Fruit fly (Drosophila melanogaster): Measurements from ENCODE around the gene CG7720.
A peak's percentile ranks its signal among the peaks of the same experiment; 100 is the strongest.

CG7720 gene

DNA sequence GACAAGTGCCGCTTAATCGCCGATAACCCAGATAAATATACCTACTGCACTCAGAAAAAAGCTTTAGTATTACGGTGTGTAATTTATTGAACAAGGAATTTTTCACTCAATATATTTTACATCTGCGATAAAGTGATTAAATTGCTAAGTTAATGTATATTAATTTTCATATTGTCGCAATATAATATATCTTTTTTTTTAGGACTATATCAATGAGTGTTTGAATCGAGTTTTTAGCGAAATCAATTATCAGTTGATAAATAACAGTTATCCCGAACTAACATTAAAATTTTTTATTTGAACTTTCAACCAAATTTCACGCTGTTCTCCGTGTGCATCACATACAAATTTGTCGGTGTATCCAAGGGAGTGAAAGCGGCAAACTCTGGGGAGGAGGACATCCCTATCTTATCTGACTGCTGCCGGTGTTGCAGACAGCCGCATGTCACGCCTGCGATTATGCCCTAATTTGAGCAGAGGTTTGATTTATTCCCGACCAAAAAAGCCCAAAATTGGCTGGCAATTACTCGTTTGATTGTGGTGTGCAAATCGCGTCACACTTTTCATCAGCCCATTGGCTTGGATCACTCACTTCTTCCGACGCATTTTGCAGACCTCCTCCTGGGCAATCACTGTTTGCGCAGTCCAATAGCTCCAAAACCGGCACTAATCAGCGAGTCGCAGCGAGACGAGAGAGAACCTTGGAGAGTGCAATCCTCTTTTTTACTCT, 56.1 kb downstream of the CG7720 start:
- TF ChIP-seq Trl (optimal IDR thresholded peaks at IDR 0.05) (peak in 1 of 2 experiments; percentile 36), Trl (GFP tag; optimal IDR thresholded peaks at IDR 0.05) (no peak), CG13287 (GFP tag; IDR thresholded peaks at IDR 0.05; ENCODE audit: partially characterized antibody) (no peak), CG16815 (GFP tag; optimal IDR thresholded peaks at IDR 0.05) (no peak), gem (tag; optimal IDR thresholded peaks at IDR 0.05) (no peak), CG17186 (GFP tag; optimal IDR thresholded peaks at IDR 0.05) (no peak), trem (tag; optimal IDR thresholded peaks at IDR 0.05) (no peak), Atf-2 (GFP tag; optimal IDR thresholded peaks at IDR 0.05) (no peak), CG10979 (tag; optimal IDR thresholded peaks at IDR 0.05) (peak; percentile 1), phol (tag; optimal IDR thresholded peaks at IDR 0.05) (peak; percentile 20), Lpt (GFP tag; optimal IDR thresholded peaks at IDR 0.05) (no peak), shn (GFP tag; optimal IDR thresholded peaks at IDR 0.05) (no peak), eyg (GFP tag; optimal IDR thresholded peaks at IDR 0.05) (no peak), CG6654 (GFP tag; optimal IDR thresholded peaks at IDR 0.05) (peak; percentile 85), sima (GFP tag; optimal IDR thresholded peaks at IDR 0.05) (no peak), pum (GFP tag; optimal IDR thresholded peaks at IDR 0.05) (no peak), CG3163 (GFP tag; optimal IDR thresholded peaks at IDR 0.05) (no peak), Med (GFP tag) (peak; percentile 25), zfh1 (GFP tag; IDR thresholded peaks at IDR 0.05) (0 out of 3 replicates have a peak, but pooled peaks have one; percentile 26), hb (GFP tag; IDR thresholded peaks at IDR 0.05; ENCODE audit: partially characterized antibody) (0 out of 3 replicates have a peak, but pooled peaks have one; percentile 52), CG3995 (GFP tag; optimal IDR thresholded peaks at IDR 0.05) (peak; percentile 36), Sox102F (GFP tag; optimal IDR thresholded peaks at IDR 0.05) (peak; percentile 14), lab (GFP tag; optimal IDR thresholded peaks at IDR 0.05) (no peak), CG11504 (tag; optimal IDR thresholded peaks at IDR 0.05) (peak; percentile 29), sens (GFP tag) (peak; percentile 56)

DNA sequence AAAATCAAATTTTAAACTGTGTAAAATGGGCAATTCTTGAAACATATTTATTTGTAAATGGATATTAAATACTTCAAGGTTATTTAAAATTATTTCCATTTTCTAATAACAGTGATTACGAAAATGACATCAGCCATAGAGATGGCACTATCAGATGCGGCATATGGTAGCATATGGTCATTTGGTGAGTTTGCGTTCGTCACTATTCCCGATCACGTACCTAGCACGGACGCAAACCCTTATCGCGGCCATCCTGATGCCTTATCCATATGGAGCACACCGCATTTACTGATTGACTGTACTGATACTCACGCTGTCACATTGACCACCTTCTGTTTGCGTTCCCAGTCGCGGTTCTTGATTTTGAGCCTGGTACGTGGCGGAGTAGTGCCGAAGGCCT, 56.9 kb downstream of the CG7720 start:
- peak; percentile 37; the same call in 1 of the 2 replicates for TF ChIP-seq Bgb (GFP tag; IDR thresholded peaks at IDR 0.05; ENCODE audit: partially characterized antibody)
- peak; percentile 92 for TF ChIP-seq Neu2 (GFP tag; optimal IDR thresholded peaks at IDR 0.05; ENCODE audit: borderline replicate concordance)
- TF ChIP-seq CG3995 (GFP tag; optimal IDR thresholded peaks at IDR 0.05): peak; percentile 21
- no peak for TF ChIP-seq Fer3 (tag; optimal IDR thresholded peaks at IDR 0.05)
- 0 out of 3 replicates have a peak, but pooled peaks have one; percentile 25 for TF ChIP-seq zfh1 (GFP tag; IDR thresholded peaks at IDR 0.05)
- TF ChIP-seq prd (optimal IDR thresholded peaks at IDR 0.05): no peak
- peak; percentile 51; the same call in 2 of the 3 replicates for TF ChIP-seq prd (GFP tag; IDR thresholded peaks at IDR 0.05)
- TF ChIP-seq CG6689 (GFP tag; IDR thresholded peaks at IDR 0.05): peak; percentile 41; the same call in 1 of the 2 replicates
- TF ChIP-seq Ets97D (GFP tag; optimal IDR thresholded peaks at IDR 0.05): peak; percentile 3
- TF ChIP-seq Scr (GFP tag; IDR thresholded peaks at IDR 0.05; ENCODE audit: partially characterized antibody): peak; percentile 52
- no peak for TF ChIP-seq bbx (GFP tag; IDR thresholded peaks at IDR 0.05; ENCODE audit: partially characterized antibody)
- TF ChIP-seq Pdp1 (GFP tag; optimal IDR thresholded peaks at IDR 0.05): peak in 1 of 2 experiments; percentile 40
- 0 out of 2 replicates have a peak, but pooled peaks have one; percentile 15 for TF ChIP-seq Atf6 (GFP tag; IDR thresholded peaks at IDR 0.05)
- peak; percentile 45; the same call in 1 of the 4 replicates for TF ChIP-seq Gug (GFP tag; IDR thresholded peaks at IDR 0.05)
- no peak for TF ChIP-seq CG15011 (GFP tag; optimal IDR thresholded peaks at IDR 0.05)
- peak; percentile 6 for TF ChIP-seq CG13624 (GFP tag; optimal IDR thresholded peaks at IDR 0.05)
- TF ChIP-seq nmo (GFP tag; optimal IDR thresholded peaks at IDR 0.05): peak; percentile 7
- no peak for TF ChIP-seq CG12659 (GFP tag; optimal IDR thresholded peaks at IDR 0.05)
- TF ChIP-seq Abd-B (GFP tag; optimal IDR thresholded peaks at IDR 0.05): peak; percentile 1
- no peak for TF ChIP-seq gcm2 (GFP tag; optimal IDR thresholded peaks at IDR 0.05)
- peak; percentile 88 for TF ChIP-seq Ets65A (GFP tag)
- TF ChIP-seq zen (tag; optimal IDR thresholded peaks at IDR 0.05): peak; percentile 45
- TF ChIP-seq phol (tag; optimal IDR thresholded peaks at IDR 0.05): peak; percentile 35
- peak; percentile 74 for TF ChIP-seq sens (GFP tag)
- peak; percentile 97 for TF ChIP-seq Meics (GFP tag; optimal IDR thresholded peaks at IDR 0.05)
- no peak for TF ChIP-seq ems (GFP tag; optimal IDR thresholded peaks at IDR 0.05)
- peak; percentile 68 for TF ChIP-seq stwl (tag; optimal IDR thresholded peaks at IDR 0.05)
- peak; percentile 34; the same call in 1 of the 3 replicates for TF ChIP-seq H15 (GFP tag; IDR thresholded peaks at IDR 0.05)

Measured in whole organism, embryonic.